Worm (Caenorhabditis elegans) whole organism, L3 larva: ENCODE measurements around the gene K09C4.7.

Experiments used
- R02D3.7 ChIP-seq: fragments of 150-350 bp; optimal IDR thresholded peaks from 2 replicates; lab custom pipeline; 2014; ENCODE audit warnings: missing biosample characterization, missing genetic modification characterization
- aly-2 ChIP-seq: fragments of 150-350 bp; optimal IDR thresholded peaks from 2 replicates; lab custom pipeline; 2014; ENCODE audit warnings: missing biosample characterization, missing genetic modification characterization
- ama-1 ChIP-seq: fragments of 150-350 bp; optimal IDR thresholded peaks from 2 replicates; lab custom pipeline; 2018
- ceh-82 ChIP-seq: fragments of 150-350 bp; optimal IDR thresholded peaks from 2 replicates; lab custom pipeline; 2014; ENCODE audit warnings: missing biosample characterization, missing genetic modification characterization
- nhr-12 ChIP-seq: fragments of 150-350 bp; optimal IDR thresholded peaks from 2 replicates; lab custom pipeline; 2014; ENCODE audit warnings: missing biosample characterization, missing genetic modification characterization
- nhr-237 ChIP-seq: fragments of 150-350 bp; optimal IDR thresholded peaks from 2 replicates; lab custom pipeline; 2014; ENCODE audit warnings: missing biosample characterization, missing genetic modification characterization
- nhr-67 ChIP-seq: fragments of 150-350 bp; optimal IDR thresholded peaks from 2 replicates; lab custom pipeline; 2014; ENCODE audit warnings: missing biosample characterization, missing genetic modification characterization
- skn-1 ChIP-seq: fragments of 150-350 bp; optimal IDR thresholded peaks from 2 replicates; lab custom pipeline; 2014; ENCODE audit warnings: missing biosample characterization, missing genetic modification characterization
- unc-62 ChIP-seq: fragments of 150-350 bp; sonication (generic microtip); optimal IDR thresholded peaks from 4 replicates; lab custom pipeline; 2014; ENCODE audit warnings: missing biosample characterization, missing genetic modification reagents, missing genetic modification characterization

DNA sequence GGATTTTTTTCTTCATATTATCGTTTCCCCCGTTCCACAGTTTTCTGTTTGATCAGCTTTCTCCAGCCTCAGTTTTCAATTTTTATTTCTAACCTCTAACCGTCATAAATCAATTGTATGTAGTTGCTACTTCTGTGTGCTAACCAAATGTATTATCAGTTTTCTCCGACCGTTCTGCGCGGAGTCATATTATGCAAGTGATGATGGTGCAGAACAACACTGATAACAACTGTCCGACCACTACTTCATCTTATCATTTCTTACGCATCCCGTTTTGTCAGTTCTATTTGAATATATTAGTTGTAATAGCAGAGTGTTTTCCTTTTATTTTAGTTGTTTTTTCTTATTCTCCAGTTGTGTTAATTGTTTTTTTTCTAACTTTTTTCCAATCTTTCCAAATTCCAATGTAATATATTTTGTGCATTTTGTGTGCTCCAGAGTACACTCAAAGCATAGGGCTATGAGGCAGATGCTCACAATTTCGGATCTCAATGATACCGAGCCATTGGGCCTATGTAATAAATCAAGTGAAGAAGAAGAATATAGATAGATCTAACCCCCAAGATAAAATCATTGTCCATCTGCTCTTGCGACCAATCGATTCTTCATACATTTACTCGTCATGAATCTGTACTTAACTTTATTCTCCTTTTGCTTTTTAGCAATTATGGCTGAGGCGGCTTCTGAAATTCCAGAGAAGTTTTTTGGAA lies 15.7 kb upstream of the K09C4.7 start, which contains the start of gene lbp-3:
- no peak for TF ChIP-seq unc-62 (GFP tag; lab: Kevin White, UChicago)
- TF ChIP-seq ceh-82 (tag; lab: Kevin White, UChicago), result no peak
- no peak for TF ChIP-seq skn-1 (tag; lab: Kevin White, UChicago)
- no peak for TF ChIP-seq ama-1 (lab: Kevin White, UChicago)
- TF ChIP-seq nhr-237 (tag; lab: Kevin White, UChicago), result no peak
- no peak for TF ChIP-seq R02D3.7
- TF ChIP-seq aly-2, result no peak
- no peak for TF ChIP-seq nhr-67 (tag; lab: Kevin White, UChicago)
- TF ChIP-seq nhr-12, result no peak
